Fruit fly (Drosophila melanogaster) whole organism, prepupa: ENCODE measurements around the gene CG17996.

Experiments
- CG10631 ChIP-seq: fragments of 200-800 bp; sonication (Bioruptor generic); optimal IDR thresholded peaks from 2 replicates; lab custom pipeline; 2016; ENCODE audit warnings: missing biosample characterization, missing genetic modification characterization
- CG10669 ChIP-seq: fragments of 200-800 bp; sonication (Bioruptor generic); optimal IDR thresholded peaks from 3 replicates; lab custom pipeline; 2018; ENCODE audit warnings: missing biosample characterization, mild to moderate bottlenecking, missing genetic modification characterization, moderate library complexity
- CG11294 ChIP-seq: fragments of 200-800 bp; sonication (Bioruptor generic); IDR thresholded peaks from 2 replicates; pipeline ENCODE4 v1.3.6; 2022; ENCODE audit warnings: missing biosample characterization, missing genetic modification characterization
- CG11762 ChIP-seq: fragments of 200-800 bp; sonication (Bioruptor generic); optimal IDR thresholded peaks from 3 replicates; lab custom pipeline; 2016; ENCODE audit warnings: missing biosample characterization, missing genetic modification characterization; ENCODE audit not compliant: insufficient read depth
- CG11902 ChIP-seq: fragments of 200-800 bp; sonication (Bioruptor generic); optimal IDR thresholded peaks from 3 replicates; lab custom pipeline; 2016; ENCODE audit warnings: missing biosample characterization, missing genetic modification characterization
- CG15336 ChIP-seq: fragments of 200-800 bp; sonication (Bioruptor generic); IDR thresholded peaks from 2 replicates; pipeline ENCODE4 v1.3.6; 2022; ENCODE audit warnings: missing biosample characterization, missing genetic modification characterization
- CG1621 ChIP-seq: fragments of 200-800 bp; sonication (Bioruptor generic); optimal IDR thresholded peaks from 3 replicates; lab custom pipeline; 2018; ENCODE audit warnings: missing biosample characterization, mild to moderate bottlenecking, missing genetic modification characterization
- CG3032 ChIP-seq: fragments of 200-800 bp; optimal IDR thresholded peaks from 2 replicates; lab custom pipeline; 2019; ENCODE audit warnings: missing biosample characterization, mild to moderate bottlenecking, missing genetic modification characterization, moderate library complexity
- CG31627 ChIP-seq: fragments of 200-800 bp; sonication (Bioruptor generic); optimal IDR thresholded peaks from 3 replicates; lab custom pipeline; 2016; ENCODE audit warnings: missing biosample characterization, missing genetic modification characterization
- CG32006 ChIP-seq: fragments of 200-800 bp; sonication (Bioruptor generic); optimal IDR thresholded peaks from 3 replicates; lab custom pipeline; 2017; ENCODE audit warnings: missing biosample characterization, mild to moderate bottlenecking, missing genetic modification characterization
- CG3919 ChIP-seq: fragments of 200-800 bp; sonication (Bioruptor generic); optimal IDR thresholded peaks from 3 replicates; lab custom pipeline; 2016; ENCODE audit warnings: missing biosample characterization, missing genetic modification characterization
- CG4318 ChIP-seq: fragments of 200-800 bp; sonication (Bioruptor generic); optimal IDR thresholded peaks from 3 replicates; lab custom pipeline; 2017; ENCODE audit warnings: missing biosample characterization, mild to moderate bottlenecking, missing genetic modification characterization
- CG6163 ChIP-seq: fragments of 200-800 bp; sonication (Bioruptor generic); IDR thresholded peaks from 3 replicates; pipeline ENCODE4 v1.3.6; 2022; ENCODE audit warnings: missing biosample characterization, missing genetic modification characterization
- CG6792 ChIP-seq: fragments of 200-800 bp; sonication (Bioruptor generic); optimal IDR thresholded peaks from 3 replicates; lab custom pipeline; 2016; ENCODE audit warnings: missing biosample characterization, missing genetic modification characterization
- CG6854 ChIP-seq: fragments of 200-800 bp; sonication (Bioruptor generic); optimal IDR thresholded peaks from 2 replicates; lab custom pipeline; 2017; ENCODE audit warnings: missing biosample characterization, mild to moderate bottlenecking, missing genetic modification characterization
- CG7368 ChIP-seq: fragments of 200-800 bp; sonication (Bioruptor generic); optimal IDR thresholded peaks from 3 replicates; lab custom pipeline; 2016; ENCODE audit warnings: missing biosample characterization, missing genetic modification characterization
- CG8119 ChIP-seq: fragments of 200-800 bp; sonication (Bioruptor generic); IDR thresholded peaks from 3 replicates; pipeline ENCODE4 v1.3.6; 2022; ENCODE audit warnings: missing biosample characterization, missing genetic modification characterization
- CG8632 ChIP-seq: fragments of 200-800 bp; sonication (Bioruptor generic); optimal IDR thresholded peaks from 3 replicates; lab custom pipeline; 2016; ENCODE audit warnings: missing biosample characterization, missing genetic modification characterization
- Eip75B ChIP-seq: fragments of 200-800 bp; sonication (Bioruptor generic); optimal IDR thresholded peaks from 3 replicates; lab custom pipeline; 2016; ENCODE audit warnings: missing biosample characterization, missing genetic modification characterization
- Eip78C ChIP-seq: fragments of 200-800 bp; sonication (Bioruptor generic); peaks from one replicate; lab custom pipeline; 2016; ENCODE audit warnings: missing biosample characterization, missing genetic modification characterization
- Eip93F ChIP-seq: fragments of 200-800 bp; sonication (Bioruptor generic); optimal IDR thresholded peaks from 2 replicates; lab custom pipeline; 2016; ENCODE audit warnings: missing biosample characterization, mild to moderate bottlenecking, missing genetic modification characterization
- Ets21C ChIP-seq: fragments of 200-800 bp; sonication (Bioruptor generic); optimal IDR thresholded peaks from 3 replicates; lab custom pipeline; 2016; ENCODE audit warnings: missing biosample characterization, missing genetic modification characterization
- Ets96B ChIP-seq: fragments of 200-800 bp; optimal IDR thresholded peaks from 2 replicates; lab custom pipeline; 2019; ENCODE audit warnings: missing biosample characterization, mild to moderate bottlenecking, missing genetic modification characterization, moderate library complexity
- Hr38 ChIP-seq: sonication (Bioruptor generic); optimal IDR thresholded peaks from 2 replicates; lab custom pipeline; 2016; ENCODE audit warnings: missing biosample characterization, missing genetic modification characterization
- Hr39 ChIP-seq: fragments of 200-800 bp; sonication (Bioruptor generic); optimal IDR thresholded peaks from 2 replicates; lab custom pipeline; 2016; ENCODE audit warnings: missing biosample characterization, missing genetic modification characterization
- Hr4 ChIP-seq: fragments of 200-800 bp; sonication (Bioruptor generic); optimal IDR thresholded peaks from 3 replicates; lab custom pipeline; 2016; ENCODE audit warnings: missing biosample characterization, missing genetic modification characterization
- Lpt ChIP-seq: fragments of 200-800 bp; sonication (Bioruptor generic); optimal IDR thresholded peaks from 3 replicates; lab custom pipeline; 2016; ENCODE audit warnings: missing biosample characterization, missing genetic modification characterization
- Met ChIP-seq: fragments of 200-800 bp; sonication (Bioruptor generic); optimal IDR thresholded peaks from 3 replicates; lab custom pipeline; 2016; ENCODE audit warnings: missing biosample characterization, missing genetic modification characterization
- OdsH ChIP-seq: fragments of 200-800 bp; sonication (Bioruptor generic); optimal IDR thresholded peaks from 3 replicates; lab custom pipeline; 2016; ENCODE audit warnings: missing biosample characterization, missing genetic modification characterization
- Smox ChIP-seq: fragments of 200-800 bp; sonication (Bioruptor generic); optimal IDR thresholded peaks from 3 replicates; lab custom pipeline; 2016; ENCODE audit warnings: missing biosample characterization, missing genetic modification characterization
- Sox102F ChIP-seq: fragments of 200-800 bp; sonication (Bioruptor generic); optimal IDR thresholded peaks from 2 replicates; lab custom pipeline; 2016; ENCODE audit warnings: missing biosample characterization, mild to moderate bottlenecking, missing genetic modification characterization
- Sox14 ChIP-seq: fragments of 200-800 bp; sonication (Bioruptor generic); optimal IDR thresholded peaks from 3 replicates; lab custom pipeline; 2016; ENCODE audit warnings: missing biosample characterization, missing genetic modification characterization
- Sox15 ChIP-seq: fragments of 200-800 bp; sonication (Bioruptor generic); optimal IDR thresholded peaks from 3 replicates; lab custom pipeline; 2016; ENCODE audit warnings: missing biosample characterization, missing genetic modification characterization
- achi ChIP-seq: fragments of 200-800 bp; sonication (Bioruptor generic); optimal IDR thresholded peaks from 3 replicates; lab custom pipeline; 2016; ENCODE audit warnings: missing biosample characterization, missing genetic modification characterization
- acj6 ChIP-seq: fragments of 200-800 bp; sonication (Bioruptor generic); optimal IDR thresholded peaks from 3 replicates; lab custom pipeline; 2016; ENCODE audit warnings: missing biosample characterization, missing genetic modification characterization
- cyc ChIP-seq: fragments of 200-800 bp; sonication (Bioruptor generic); optimal IDR thresholded peaks from 3 replicates; lab custom pipeline; 2016; ENCODE audit warnings: missing biosample characterization, missing genetic modification characterization
- dsx ChIP-seq: fragments of 200-800 bp; optimal IDR thresholded peaks from 3 replicates; lab custom pipeline; 2019; ENCODE audit warnings: missing biosample characterization, mild to moderate bottlenecking, missing genetic modification characterization, moderate library complexity; ENCODE audit not compliant: poor library complexity, severe bottlenecking
- eg ChIP-seq: fragments of 200-800 bp; sonication (Bioruptor generic); IDR thresholded peaks from 3 replicates; pipeline ENCODE4 v1.3.6; 2022; ENCODE audit warnings: missing biosample characterization, missing genetic modification characterization
- esn ChIP-seq: fragments of 200-800 bp; sonication (Bioruptor generic); optimal IDR thresholded peaks from 2 replicates; lab custom pipeline; 2016; ENCODE audit warnings: missing biosample characterization, mild to moderate bottlenecking, missing genetic modification characterization, moderate library complexity
- fd59A ChIP-seq: fragments of 200-800 bp; sonication (Bioruptor generic); optimal IDR thresholded peaks from 2 replicates; lab custom pipeline; 2017; ENCODE audit warnings: missing biosample characterization, mild to moderate bottlenecking, missing genetic modification characterization, missing genetic modification reagents
- fd85E ChIP-seq: fragments of 200-800 bp; sonication (Bioruptor generic); optimal IDR thresholded peaks from 3 replicates; lab custom pipeline; 2016; ENCODE audit warnings: missing biosample characterization, missing genetic modification characterization
- fkh ChIP-seq: fragments of 200-800 bp; sonication (Bioruptor generic); optimal IDR thresholded peaks from 3 replicates; lab custom pipeline; 2017; ENCODE audit warnings: missing biosample characterization, mild to moderate bottlenecking, missing genetic modification characterization, moderate library complexity
- lz ChIP-seq: fragments of 200-800 bp; sonication (Bioruptor generic); optimal IDR thresholded peaks from 3 replicates; lab custom pipeline; 2016; ENCODE audit warnings: missing biosample characterization, missing genetic modification characterization
- net ChIP-seq: fragments of 200-800 bp; sonication (Bioruptor generic); optimal IDR thresholded peaks from 3 replicates; lab custom pipeline; 2016; ENCODE audit warnings: missing biosample characterization, missing genetic modification characterization
- pdm3 ChIP-seq: fragments of 200-800 bp; sonication (Bioruptor generic); optimal IDR thresholded peaks from 3 replicates; lab custom pipeline; 2016; ENCODE audit warnings: missing biosample characterization, missing genetic modification characterization
- salr ChIP-seq, 2 experiments: fragments of 200-800 bp; sonication (Bioruptor generic); optimal IDR thresholded peaks; 3 replicates each; lab custom pipeline; 2016 to 2018; ENCODE audit warnings: missing biosample characterization in 2 of 2, missing genetic modification characterization in 2 of 2, mild to moderate bottlenecking in 1 of 2
- spab ChIP-seq: fragments of 200-800 bp; sonication (Bioruptor generic); optimal IDR thresholded peaks from 2 replicates; lab custom pipeline; 2017; ENCODE audit warnings: missing biosample characterization, mild to moderate bottlenecking, missing genetic modification characterization, missing genetic modification reagents
- svp ChIP-seq: fragments of 200-800 bp; sonication (Bioruptor generic); peaks from one replicate; lab custom pipeline; 2016; ENCODE audit warnings: missing biosample characterization, missing genetic modification characterization
- topi ChIP-seq: fragments of 200-800 bp; sonication (Bioruptor generic); optimal IDR thresholded peaks from 3 replicates; lab custom pipeline; 2016; ENCODE audit warnings: missing biosample characterization, missing genetic modification characterization

Gene CG17996

DNA sequence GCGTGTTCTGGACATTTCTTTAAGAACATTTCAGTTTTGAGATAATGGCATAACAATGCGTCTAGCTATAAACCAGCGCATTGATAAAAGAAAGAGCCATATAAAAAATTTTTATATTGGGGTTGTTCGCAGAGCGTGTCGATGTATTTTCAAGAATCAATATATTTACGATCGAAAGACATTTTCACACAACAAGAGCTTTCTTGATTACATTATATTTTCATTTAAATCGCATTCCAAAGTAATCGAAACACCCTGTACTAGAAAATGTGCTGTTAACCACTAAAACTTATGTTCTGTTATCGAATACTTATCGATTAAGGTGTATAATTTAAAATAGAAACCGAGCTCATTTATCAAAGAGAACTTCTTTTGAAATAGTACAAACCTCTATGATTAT is 27.1 kb downstream of the CG17996 start:
- TF ChIP-seq svp (GFP tag; lab: Kevin White, UChicago) (peak; percentile 79), CG15336 (peak; percentile 34; the same call in 1 of the 2 replicates), net (GFP tag; lab: Kevin White, UChicago) (peak; percentile 26), Eip93F (GFP tag; lab: Kevin White, UChicago) (no peak), CG31627 (GFP tag; lab: Kevin White, UChicago) (peak; percentile 38), lz (GFP tag; lab: Kevin White, UChicago) (peak; percentile 37), Eip78C (peak; percentile 86), CG11902 (GFP tag; lab: Kevin White, UChicago) (peak; percentile 18), achi (GFP tag; lab: Kevin White, UChicago) (peak; percentile 39), CG10669 (GFP tag; lab: Kevin White, UChicago) (no peak), CG7368 (GFP tag; lab: Kevin White, UChicago) (no peak), CG6792 (GFP tag; lab: Kevin White, UChicago) (peak; percentile 18), CG8632 (GFP tag; lab: Kevin White, UChicago) (peak; percentile 10), Smox (peak; percentile 43), CG6854 (no peak), fd85E (GFP tag; lab: Kevin White, UChicago) (no peak), Hr39 (GFP tag; lab: Kevin White, UChicago) (peak; percentile 25), Ets96B (tag; lab: Kevin White, UChicago) (peak; percentile 5), CG3032 (no peak), OdsH (GFP tag; lab: Kevin White, UChicago) (peak; percentile 55), topi (GFP tag; lab: Kevin White, UChicago) (peak; percentile 60), Sox15 (GFP tag; lab: Kevin White, UChicago) (peak; percentile 25), cyc (peak; percentile 24), spab (GFP tag; lab: Kevin White, UChicago) (no peak), CG11294 (GFP tag; lab: Robert Waterston, UW) (no peak), CG32006 (GFP tag; lab: Kevin White, UChicago) (no peak), Lpt (no peak), Met (GFP tag; lab: Kevin White, UChicago) (no peak), salr (GFP tag; optimal IDR thresholded peaks at IDR 0.05; lab: Kevin White, UChicago) (peak in 1 of 2 experiments; percentile 6), CG3919 (GFP tag; lab: Kevin White, UChicago) (peak; percentile 62), fd59A (GFP tag; lab: Kevin White, UChicago) (no peak), dsx (peak; percentile 21), Eip75B (peak; percentile 51), eg (GFP tag; lab: Robert Waterston, UW) (no peak), fkh (GFP tag; lab: Kevin White, UChicago) (no peak), CG8119 (GFP tag; lab: Robert Waterston, UW) (no peak; the same call in 1 of the 3 replicates), Hr4 (GFP tag; lab: Kevin White, UChicago) (peak; percentile 62), Hr38 (no peak), pdm3 (GFP tag; lab: Kevin White, UChicago) (peak; percentile 63), CG11762 (no peak), CG6163 (GFP tag; lab: Robert Waterston, UW) (no peak), CG1621 (tag; lab: Kevin White, UChicago) (no peak), Ets21C (peak; percentile 43), Sox102F (GFP tag; lab: Kevin White, UChicago) (peak; percentile 37), Sox14 (peak; percentile 61), acj6 (GFP tag; lab: Kevin White, UChicago) (peak; percentile 27), esn (GFP tag; lab: Kevin White, UChicago) (peak; percentile 64), CG4318 (GFP tag; lab: Kevin White, UChicago) (no peak), CG10631 (GFP tag; lab: Kevin White, UChicago) (peak; percentile 52)
